Fruit fly (Drosophila melanogaster): ENCODE measurements around the gene mrn.
A peak's percentile ranks its signal among the peaks of the same experiment; 100 is the strongest.

DNA sequence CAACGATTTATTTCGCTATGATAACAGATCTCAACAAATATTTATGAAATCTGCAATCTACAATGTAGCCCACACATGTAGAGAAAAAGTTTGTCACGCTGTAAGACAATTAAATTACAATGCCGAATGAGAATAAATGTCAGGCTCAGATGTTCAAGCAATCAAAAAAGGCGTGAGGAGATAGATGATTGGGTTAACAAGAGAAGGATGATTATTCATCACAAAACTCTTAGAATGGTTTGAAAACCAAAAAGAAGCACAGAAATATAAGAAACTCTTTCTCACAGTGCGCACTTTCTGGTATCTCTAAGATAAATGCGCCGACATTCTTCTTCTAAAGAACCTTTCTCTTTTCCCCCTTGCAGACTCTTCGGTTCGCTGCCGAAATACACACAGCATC lies 19.7 kb upstream of the mrn start:
- TF ChIP-seq CG7045 (GFP tag; optimal IDR thresholded peaks at IDR 0.05) = no peak
- TF ChIP-seq Clk (GFP tag; optimal IDR thresholded peaks at IDR 0.05) = no peak
- no peak for TF ChIP-seq CG1620 (GFP tag; optimal IDR thresholded peaks at IDR 0.05)
- no peak for TF ChIP-seq ovo (GFP tag; optimal IDR thresholded peaks at IDR 0.05)
- TF ChIP-seq CG14711 (tag; optimal IDR thresholded peaks at IDR 0.05) = no peak
- TF ChIP-seq CG12768 (GFP tag; optimal IDR thresholded peaks at IDR 0.05) = no peak
- TF ChIP-seq toe (GFP tag; optimal IDR thresholded peaks at IDR 0.05) = no peak
- TF ChIP-seq bab1 (GFP tag; optimal IDR thresholded peaks at IDR 0.05) = no peak
- TF ChIP-seq CG33017 (tag; optimal IDR thresholded peaks at IDR 0.05) = no peak
- no peak for TF ChIP-seq Crg-1 (GFP tag; optimal IDR thresholded peaks at IDR 0.05)
- no peak for TF ChIP-seq pad (GFP tag; optimal IDR thresholded peaks at IDR 0.05)
- TF ChIP-seq kay (GFP tag; ENCODE audit: borderline replicate concordance) = peak; percentile 31
- no peak for TF ChIP-seq CG7101 (tag; optimal IDR thresholded peaks at IDR 0.05)
- no peak for TF ChIP-seq Mnt (GFP tag; optimal IDR thresholded peaks at IDR 0.05)

All from whole organism, adult.